Worm (Caenorhabditis elegans): ENCODE measurements around the gene dhrs-4.

The dhrs-4 gene

ce11 chrV:12963192-12963591 lies 40.8 kb downstream of the dhrs-4 start, which contains the start of gene hrg-9:
hrg-9 (minus strand) TSS chrV:12963343.
- peak; percentile 57 for TF ChIP-seq elt-2 (tag; optimal IDR thresholded peaks at IDR 0.05)
- no peak for TF ChIP-seq ceh-18 (tag; optimal IDR thresholded peaks at IDR 0.05)

ce11 chrV:12964076-12964475 lies 41.7 kb downstream of the dhrs-4 start, which contains the start of gene srd-35:
srd-35 (plus strand) TSS chrV:12964376.
- TF ChIP-seq ets-4 (tag; optimal IDR thresholded peaks at IDR 0.05) (no peak), ref-2 (tag; optimal IDR thresholded peaks at IDR 0.05) (no peak), ceh-18 (tag; optimal IDR thresholded peaks at IDR 0.05) (no peak), ceh-48 (tag; optimal IDR thresholded peaks at IDR 0.05) (no peak)

- TF ChIP-seq Y22D7AL.16 (tag; optimal IDR thresholded peaks at IDR 0.05): no peak
- no peak for TF ChIP-seq sox-2 (GFP tag; IDR thresholded peaks at IDR 0.05)
- no peak for TF ChIP-seq fkh-10 (GFP tag; optimal IDR thresholded peaks at IDR 0.05)
- no peak for TF ChIP-seq ceh-34 (tag; optimal IDR thresholded peaks at IDR 0.05)
- TF ChIP-seq hlh-8 (tag; optimal IDR thresholded peaks at IDR 0.05): no peak
- no peak for TF ChIP-seq zip-5 (tag; optimal IDR thresholded peaks at IDR 0.05)
- TF ChIP-seq K02D7.2 (tag; optimal IDR thresholded peaks at IDR 0.05): no peak
- TF ChIP-seq pros-1 (tag; optimal IDR thresholded peaks at IDR 0.05): no peak
- TF ChIP-seq sox-4 (tag; optimal IDR thresholded peaks at IDR 0.05): no peak
- TF ChIP-seq elt-4 (tag; optimal IDR thresholded peaks at IDR 0.05): no peak
- no peak for TF ChIP-seq pag-3 (tag; optimal IDR thresholded peaks at IDR 0.05; ENCODE audit: borderline replicate concordance)
- TF ChIP-seq unc-3 (GFP tag; conservative IDR thresholded peaks at IDR 0.05): no peak
- no peak for TF ChIP-seq unc-3 (tag; optimal IDR thresholded peaks at IDR 0.05)
- no peak for TF ChIP-seq ets-4 (tag; optimal IDR thresholded peaks at IDR 0.05)
- TF ChIP-seq sdc-2 (tag; optimal IDR thresholded peaks at IDR 0.05): no peak
- no peak for TF ChIP-seq hlh-6 (tag; optimal IDR thresholded peaks at IDR 0.05)
- TF ChIP-seq lin-11 (tag; optimal IDR thresholded peaks at IDR 0.05): no peak
- TF ChIP-seq lim-6 (tag; optimal IDR thresholded peaks at IDR 0.05): no peak
- TF ChIP-seq K09A11.1 (tag; optimal IDR thresholded peaks at IDR 0.05; ENCODE audit: insufficient read depth): no peak
- TF ChIP-seq pqm-1 (tag; optimal IDR thresholded peaks at IDR 0.05): no peak
Measured at ce11 chrV:12967110-12967509, 44.7 kb downstream of the dhrs-4 start, which contains the start of gene R186.3. R186.3 (minus strand) TSS chrV:12967210.

- TF ChIP-seq ceh-31 (tag; optimal IDR thresholded peaks at IDR 0.05) (peak; percentile 19), ref-2 (tag; optimal IDR thresholded peaks at IDR 0.05) (peak; percentile 45), tbx-2 (tag; optimal IDR thresholded peaks at IDR 0.05) (peak; percentile 13), elt-2 (tag; optimal IDR thresholded peaks at IDR 0.05) (peak; percentile 41), ceh-18 (tag; optimal IDR thresholded peaks at IDR 0.05) (peak; percentile 24), ceh-34 (tag; optimal IDR thresholded peaks at IDR 0.05) (peak; percentile 0), nfya-1 (tag; optimal IDR thresholded peaks at IDR 0.05) (peak; percentile 10), unc-42 (tag; optimal IDR thresholded peaks at IDR 0.05) (peak; percentile 92)
Measured at ce11 chrV:12967925-12968327, 45.5 kb downstream of the dhrs-4 start, which contains the start of gene R186.8. R186.8 (minus strand) TSS chrV:12967982.

ce11 chrV:12968555-12968954 lies 46.1 kb downstream of the dhrs-4 start, which contains the start of gene lin-46:
lin-46 (plus strand) TSS chrV:12968855.
- TF ChIP-seq pqm-1 (tag; optimal IDR thresholded peaks at IDR 0.05) (no peak), nfya-1 (tag; optimal IDR thresholded peaks at IDR 0.05) (no peak), C08G9.2 (tag; optimal IDR thresholded peaks at IDR 0.05) (no peak), lim-6 (tag; optimal IDR thresholded peaks at IDR 0.05) (no peak), ceh-6 (GFP tag; optimal IDR thresholded peaks at IDR 0.05) (no peak), hlh-8 (tag; optimal IDR thresholded peaks at IDR 0.05) (no peak), pag-3 (tag; optimal IDR thresholded peaks at IDR 0.05; ENCODE audit: borderline replicate concordance) (no peak), eyg-1 (tag; optimal IDR thresholded peaks at IDR 0.05) (no peak), ceh-19 (GFP tag; optimal IDR thresholded peaks at IDR 0.05) (no peak), odd-2 (tag; optimal IDR thresholded peaks at IDR 0.05) (no peak)

All from whole organism, late embryonic.